Fruit fly (Drosophila melanogaster) whole organism, prepupa: Measurements from ENCODE around the gene Gyc89Db.

ENCODE experiments used
- CG8319 ChIP-seq: fragments of 200-800 bp; sonication (Bioruptor generic); optimal IDR thresholded peaks from 3 replicates; lab custom pipeline; 2016; ENCODE audit warnings: missing biosample characterization, missing genetic modification characterization
- Gug ChIP-seq: fragments of 200-800 bp; sonication (Bioruptor generic); IDR thresholded peaks from 2 replicates; pipeline ENCODE4 v1.3.6; 2022; ENCODE audit warnings: missing biosample characterization, missing genetic modification characterization
- fkh ChIP-seq: fragments of 200-800 bp; sonication (Bioruptor generic); optimal IDR thresholded peaks from 3 replicates; lab custom pipeline; 2017; ENCODE audit warnings: missing biosample characterization, mild to moderate bottlenecking, missing genetic modification characterization, moderate library complexity
- topi ChIP-seq: fragments of 200-800 bp; sonication (Bioruptor generic); optimal IDR thresholded peaks from 3 replicates; lab custom pipeline; 2016; ENCODE audit warnings: missing biosample characterization, missing genetic modification characterization

DNA sequence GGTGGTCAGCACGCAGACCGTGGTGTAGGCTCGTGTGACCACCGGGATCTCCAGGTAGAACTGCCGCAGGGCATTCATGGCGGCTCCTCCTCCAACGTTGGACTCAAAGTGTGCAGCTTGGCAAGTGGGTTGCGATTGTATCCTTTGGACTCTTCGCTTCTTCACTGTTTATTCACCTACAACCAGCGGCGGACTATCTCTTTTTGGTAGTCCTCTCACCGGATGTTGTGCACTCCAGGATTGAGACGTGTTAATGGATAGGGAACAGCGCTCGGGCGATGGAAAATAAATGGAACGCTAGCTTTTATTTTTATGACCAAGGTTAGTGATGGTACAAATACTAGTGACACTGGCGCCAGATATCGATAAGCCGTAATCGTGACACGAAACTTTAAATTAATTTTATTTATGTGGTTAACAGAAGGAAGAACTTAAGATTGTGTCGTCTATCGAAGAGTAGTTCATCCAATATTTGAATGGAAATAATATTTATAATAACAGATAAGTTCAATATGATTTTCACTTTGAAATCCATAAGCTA, 7.0 kb downstream of the Gyc89Db start, which contains the start of gene Der-2:
- TF ChIP-seq CG8319 (GFP tag; lab: Kevin White, UChicago) (no peak), fkh (GFP tag; lab: Kevin White, UChicago) (no peak), topi (no peak), Gug (GFP tag; lab: Robert Waterston, UW) (no peak)
